Worm (Caenorhabditis elegans) whole organism, L4 larva: Measurements from ENCODE around the gene ddn-1.

Experiments used
- F44E2.7 ChIP-seq: fragments of 200-800 bp; sonication (Bioruptor generic); IDR thresholded peaks from 2 replicates; pipeline ENCODE4 v2.1.2; 2022; ENCODE audit warnings: missing genetic modification characterization, missing compliant biosample characterization
- Y105C5A.15 ChIP-seq: fragments of 200-800 bp; sonication (Bioruptor generic); IDR thresholded peaks from 2 replicates; pipeline ENCODE4 v1.3.6; 2022; ENCODE audit warnings: missing genetic modification characterization, missing compliant biosample characterization
- ZK546.5 ChIP-seq, 2 experiments: sonication (generic microtip); optimal IDR thresholded peaks; 2 replicates each; lab custom pipeline; 2017; ENCODE audit warnings: missing biosample characterization in 2 of 2, missing genetic modification characterization in 2 of 2
- ama-1 ChIP-seq: fragments of 150-350 bp; optimal IDR thresholded peaks from 2 replicates; lab custom pipeline; 2014; ENCODE audit warnings: inconsistent platforms, mixed read lengths
- ceh-44 ChIP-seq: fragments of 200-800 bp; sonication (Bioruptor generic); IDR thresholded peaks from 2 replicates; pipeline ENCODE4 v1.3.6; 2022; ENCODE audit warnings: missing genetic modification reagents, missing genetic modification characterization, missing compliant biosample characterization
- dmd-9 ChIP-seq: fragments of 200-800 bp; sonication (Bioruptor generic); IDR thresholded peaks from 2 replicates; pipeline ENCODE4 v1.3.6; 2022; ENCODE audit warnings: missing genetic modification reagents, missing genetic modification characterization, missing compliant biosample characterization
- egl-43 ChIP-seq: fragments of 200-800 bp; sonication (Bioruptor generic); IDR thresholded peaks from 2 replicates; pipeline ENCODE4 v1.3.6; 2022; ENCODE audit warnings: missing genetic modification reagents, missing genetic modification characterization, missing compliant biosample characterization
- gei-8 ChIP-seq: fragments of 200-800 bp; sonication (Bioruptor generic); optimal IDR thresholded peaks from 2 replicates; lab custom pipeline; 2018; ENCODE audit warnings: mild to moderate bottlenecking, missing genetic modification characterization, missing compliant biosample characterization
- lin-1 ChIP-seq: fragments of 200-800 bp; sonication (Bioruptor generic); IDR thresholded peaks from 2 replicates; pipeline ENCODE4 v1.3.6; 2022; ENCODE audit warnings: missing genetic modification reagents, missing genetic modification characterization, missing compliant biosample characterization
- lin-39 ChIP-seq: fragments of 150-350 bp; optimal IDR thresholded peaks from 2 replicates; lab custom pipeline; 2014; ENCODE audit warnings: missing biosample characterization, missing genetic modification reagents, missing genetic modification characterization
- skn-1 ChIP-seq: fragments of 150-350 bp; optimal IDR thresholded peaks from 2 replicates; lab custom pipeline; 2014; ENCODE audit warnings: missing biosample characterization, missing genetic modification characterization
- snpc-4 ChIP-seq: fragments of 150-350 bp; optimal IDR thresholded peaks from 2 replicates; lab custom pipeline; 2014; ENCODE audit warnings: missing biosample characterization, missing genetic modification characterization
- zag-1 ChIP-seq: fragments of 150-350 bp; optimal IDR thresholded peaks from 2 replicates; lab custom pipeline; 2014; ENCODE audit warnings: missing biosample characterization, missing genetic modification characterization
- ztf-11 ChIP-seq: fragments of 150-350 bp; optimal IDR thresholded peaks from 2 replicates; lab custom pipeline; 2014; ENCODE audit warnings: missing biosample characterization, missing genetic modification characterization

- TF ChIP-seq lin-39 (tag; lab: Kevin White, UChicago): no peak
- TF ChIP-seq dmd-9: no peak
- TF ChIP-seq egl-43 (GFP tag; lab: Robert Waterston, UW): no peak
- TF ChIP-seq lin-1: no peak
- TF ChIP-seq Y105C5A.15 (GFP tag; lab: Robert Waterston, UW): no peak
- TF ChIP-seq F44E2.7 (GFP tag; lab: Robert Waterston, UW): no peak
- no peak for TF ChIP-seq skn-1 (tag; lab: Kevin White, UChicago)
- TF ChIP-seq snpc-4: no peak
- no peak for TF ChIP-seq gei-8 (GFP tag; lab: Kevin White, UChicago)
- no peak for TF ChIP-seq ZK546.5 (tag; optimal IDR thresholded peaks at IDR 0.05; lab: Kevin White, UChicago)
- TF ChIP-seq ceh-44: no peak
- TF ChIP-seq zag-1: no peak
- no peak for TF ChIP-seq ama-1 (lab: Kevin White, UChicago)
- TF ChIP-seq ztf-11: no peak
Observed at ce11 chrV:8760416-8760815, at the start of gene ddn-1.
